Worm (Caenorhabditis elegans): Measurements from ENCODE around the gene gldi-3.
A peak's percentile ranks its signal among the peaks of the same experiment; 100 is the strongest.

The gldi-3 gene

DNA sequence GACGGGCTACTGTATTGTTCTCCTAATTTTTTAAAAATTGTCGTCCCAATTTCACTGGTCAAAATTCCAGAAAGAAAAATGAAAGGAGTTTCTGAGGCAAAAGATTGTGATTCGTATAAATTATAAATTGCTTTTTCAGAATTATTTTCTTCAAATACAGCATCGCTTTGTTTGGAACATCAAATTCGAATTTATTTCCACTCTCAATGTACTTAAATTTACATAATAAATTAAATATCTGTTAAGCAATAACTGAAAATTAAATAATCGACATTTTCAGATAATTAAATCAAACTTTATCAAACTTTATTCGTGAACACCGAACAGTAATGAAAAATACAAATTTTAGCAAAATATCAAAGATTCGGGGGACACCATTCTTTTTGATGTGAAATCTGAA is 5.2 kb downstream of the gldi-3 start:
- TF ChIP-seq blmp-1 (tag; optimal IDR thresholded peaks at IDR 0.05): no peak
- TF ChIP-seq cnd-1 (tag; optimal IDR thresholded peaks at IDR 0.05): no peak
- no peak for TF ChIP-seq pha-4 (tag; optimal IDR thresholded peaks at IDR 0.05)
- TF ChIP-seq ces-1 (GFP tag; optimal IDR thresholded peaks at IDR 0.05): no peak
- no peak for TF ChIP-seq mep-1 (tag; optimal IDR thresholded peaks at IDR 0.05)
- no peak for TF ChIP-seq tbx-8 (GFP tag; optimal IDR thresholded peaks at IDR 0.05)
- no peak for TF ChIP-seq mab-5 (tag; optimal IDR thresholded peaks at IDR 0.05)
- no peak for TF ChIP-seq sptf-1 (tag; optimal IDR thresholded peaks at IDR 0.05)
- TF ChIP-seq nhr-12 (tag; optimal IDR thresholded peaks at IDR 0.05): no peak
- no peak for TF ChIP-seq unc-120 (tag; optimal IDR thresholded peaks at IDR 0.05; ENCODE audit: poor library complexity, severe bottlenecking)
- TF ChIP-seq hlh-1 (tag; optimal IDR thresholded peaks at IDR 0.05): no peak
- no peak for TF ChIP-seq bed-3 (GFP tag; optimal IDR thresholded peaks at IDR 0.05)
- TF ChIP-seq ceh-39 (tag; optimal IDR thresholded peaks at IDR 0.05): no peak
- TF ChIP-seq snpc-4 (tag; optimal IDR thresholded peaks at IDR 0.05): no peak
- no peak for TF ChIP-seq flh-1 (GFP tag; optimal IDR thresholded peaks at IDR 0.05)
- TF ChIP-seq ceh-83 (GFP tag; optimal IDR thresholded peaks at IDR 0.05): no peak
- no peak for TF ChIP-seq ham-2 (GFP tag; optimal IDR thresholded peaks at IDR 0.05)
- no peak for TF ChIP-seq zip-8 (tag; optimal IDR thresholded peaks at IDR 0.05)
- TF ChIP-seq lin-13 (tag; optimal IDR thresholded peaks at IDR 0.05): no peak
- TF ChIP-seq nhr-237 (tag; optimal IDR thresholded peaks at IDR 0.05): no peak

DNA sequence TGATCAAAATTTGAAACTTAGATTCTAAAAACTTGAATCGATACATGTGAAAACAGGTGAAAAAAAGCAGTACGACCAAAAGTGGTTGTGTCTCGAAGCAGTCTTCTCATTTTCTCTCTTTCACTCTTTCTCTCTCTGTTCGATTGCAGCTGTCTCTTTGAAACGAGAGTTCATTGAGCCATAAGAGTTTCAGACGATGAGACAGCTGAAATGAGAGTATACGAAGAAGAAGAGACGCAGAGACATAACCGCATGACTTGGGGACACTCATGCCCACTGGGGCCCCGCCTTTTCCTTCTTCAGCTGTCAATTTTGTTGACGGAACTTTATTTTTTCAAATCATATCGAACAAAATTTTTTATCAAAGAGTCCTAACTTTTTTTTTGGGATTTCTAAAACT is 5.9 kb downstream of the gldi-3 start:
- no peak for TF ChIP-seq nhr-28 (tag; optimal IDR thresholded peaks at IDR 0.05)
- no peak for TF ChIP-seq sem-2 (GFP tag; optimal IDR thresholded peaks at IDR 0.05)
- no peak for TF ChIP-seq nhr-12 (tag; optimal IDR thresholded peaks at IDR 0.05)
- TF ChIP-seq unc-120 (tag; optimal IDR thresholded peaks at IDR 0.05; ENCODE audit: poor library complexity, severe bottlenecking): peak; percentile 79
- no peak for TF ChIP-seq flh-1 (GFP tag; optimal IDR thresholded peaks at IDR 0.05)
- TF ChIP-seq ceh-83 (GFP tag; optimal IDR thresholded peaks at IDR 0.05): no peak
- peak; percentile 19 for TF ChIP-seq lsy-2 (tag; optimal IDR thresholded peaks at IDR 0.05)
- TF ChIP-seq elt-3 (tag; optimal IDR thresholded peaks at IDR 0.05): no peak
- TF ChIP-seq drap-1 (GFP tag; optimal IDR thresholded peaks at IDR 0.05): no peak
- no peak for TF ChIP-seq tbx-8 (GFP tag; optimal IDR thresholded peaks at IDR 0.05)
- TF ChIP-seq unc-39 (tag; optimal IDR thresholded peaks at IDR 0.05): no peak
- no peak for TF ChIP-seq ham-2 (GFP tag; optimal IDR thresholded peaks at IDR 0.05)
- peak; percentile 28 for TF ChIP-seq ceh-39 (tag; optimal IDR thresholded peaks at IDR 0.05)
- TF ChIP-seq nhr-2 (tag; optimal IDR thresholded peaks at IDR 0.05): no peak
- no peak for TF ChIP-seq nhr-76 (tag; optimal IDR thresholded peaks at IDR 0.05)
- peak; percentile 10 for TF ChIP-seq lin-32 (GFP tag; optimal IDR thresholded peaks at IDR 0.05)
- TF ChIP-seq pha-4 (tag; optimal IDR thresholded peaks at IDR 0.05): peak; percentile 58
- no peak for TF ChIP-seq zip-8 (tag; optimal IDR thresholded peaks at IDR 0.05)
- no peak for TF ChIP-seq blmp-1 (tag; optimal IDR thresholded peaks at IDR 0.05)
- TF ChIP-seq hlh-1 (tag; optimal IDR thresholded peaks at IDR 0.05): peak; percentile 80
- no peak for TF ChIP-seq elt-1 (tag; optimal IDR thresholded peaks at IDR 0.05; ENCODE audit: borderline replicate concordance, insufficient read depth)
- TF ChIP-seq unc-62 (GFP tag; optimal IDR thresholded peaks at IDR 0.05): peak; percentile 63
- no peak for TF ChIP-seq sptf-1 (tag; optimal IDR thresholded peaks at IDR 0.05)
- no peak for TF ChIP-seq bed-3 (GFP tag; optimal IDR thresholded peaks at IDR 0.05)
- TF ChIP-seq lin-13 (tag; optimal IDR thresholded peaks at IDR 0.05): no peak
- TF ChIP-seq ces-1 (GFP tag; optimal IDR thresholded peaks at IDR 0.05): peak; percentile 86
- TF ChIP-seq cnd-1 (tag; optimal IDR thresholded peaks at IDR 0.05): peak; percentile 65
- no peak for TF ChIP-seq snpc-4 (tag; optimal IDR thresholded peaks at IDR 0.05)
- no peak for TF ChIP-seq ceh-43 (GFP tag; optimal IDR thresholded peaks at IDR 0.05)
- TF ChIP-seq mls-2 (tag; optimal IDR thresholded peaks at IDR 0.05): peak; percentile 20
- no peak for TF ChIP-seq ztf-11 (tag; optimal IDR thresholded peaks at IDR 0.05)
- TF ChIP-seq mab-5 (tag; optimal IDR thresholded peaks at IDR 0.05): no peak
- no peak for TF ChIP-seq nhr-237 (tag; optimal IDR thresholded peaks at IDR 0.05)
- peak; percentile 32 for TF ChIP-seq mep-1 (tag; optimal IDR thresholded peaks at IDR 0.05)
- TF ChIP-seq M03D4.4 (tag; optimal IDR thresholded peaks at IDR 0.05): no peak

DNA sequence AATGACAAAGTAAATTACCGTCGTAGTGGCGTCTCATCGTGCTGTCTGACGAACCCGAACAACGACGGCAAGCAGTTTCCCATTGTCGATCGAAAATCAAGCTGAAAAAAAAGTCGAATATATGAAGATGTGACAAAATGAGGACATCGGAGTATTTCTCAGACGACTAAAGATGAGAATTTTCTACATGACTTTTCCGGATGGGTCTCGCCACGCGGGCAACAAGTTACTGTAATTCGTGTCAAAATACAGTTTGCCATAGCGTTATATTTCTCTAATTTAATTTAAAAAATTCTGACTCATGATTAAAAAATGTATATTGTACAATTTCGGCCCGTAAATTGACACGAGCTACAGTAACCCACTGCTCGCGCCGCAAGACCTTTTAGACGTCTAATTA is 7.0 kb downstream of the gldi-3 start, which contains the start of gene C01G6.4:
TSS of gene C01G6.4 (minus strand) at position 101 of the 400 bp plus-strand sequence.
- TF ChIP-seq ceh-43 (GFP tag; optimal IDR thresholded peaks at IDR 0.05) (no peak), ham-2 (GFP tag; optimal IDR thresholded peaks at IDR 0.05) (no peak)

DNA sequence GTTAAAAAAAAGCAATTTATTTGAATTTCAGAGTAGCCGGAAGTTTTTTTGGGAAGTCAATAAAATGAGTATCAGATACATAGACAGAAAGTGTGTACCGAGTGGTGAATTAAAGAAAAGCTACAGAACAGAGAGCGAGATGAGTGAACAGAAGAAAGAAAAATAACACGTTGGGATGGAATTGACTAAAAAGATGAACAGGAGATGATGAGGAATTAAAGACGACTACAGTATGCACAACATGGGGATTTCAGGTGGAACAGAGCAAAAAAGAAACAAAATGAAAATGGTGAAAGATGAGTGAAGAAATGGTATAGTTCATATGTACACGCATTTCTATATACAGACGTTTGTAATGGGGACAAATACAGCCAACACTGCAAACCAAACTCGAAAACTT is 8.6 kb downstream of the gldi-3 start:
- TF ChIP-seq nhr-2 (tag; optimal IDR thresholded peaks at IDR 0.05) (no peak), cnd-1 (tag; optimal IDR thresholded peaks at IDR 0.05) (no peak), blmp-1 (tag; optimal IDR thresholded peaks at IDR 0.05) (no peak), bed-3 (GFP tag; optimal IDR thresholded peaks at IDR 0.05) (no peak), tbx-8 (GFP tag; optimal IDR thresholded peaks at IDR 0.05) (no peak), mep-1 (tag; optimal IDR thresholded peaks at IDR 0.05) (no peak), mls-2 (tag; optimal IDR thresholded peaks at IDR 0.05) (no peak), sem-2 (GFP tag; optimal IDR thresholded peaks at IDR 0.05) (no peak), zip-8 (tag; optimal IDR thresholded peaks at IDR 0.05) (no peak), lin-32 (GFP tag; optimal IDR thresholded peaks at IDR 0.05) (no peak), unc-39 (tag; optimal IDR thresholded peaks at IDR 0.05) (no peak), elt-3 (tag; optimal IDR thresholded peaks at IDR 0.05) (no peak), unc-62 (GFP tag; optimal IDR thresholded peaks at IDR 0.05) (no peak), ceh-43 (GFP tag; optimal IDR thresholded peaks at IDR 0.05) (no peak), elt-1 (tag; optimal IDR thresholded peaks at IDR 0.05; ENCODE audit: borderline replicate concordance, insufficient read depth) (no peak), nhr-76 (tag; optimal IDR thresholded peaks at IDR 0.05) (no peak), ham-2 (GFP tag; optimal IDR thresholded peaks at IDR 0.05) (no peak), ztf-11 (tag; optimal IDR thresholded peaks at IDR 0.05) (no peak), nhr-28 (tag; optimal IDR thresholded peaks at IDR 0.05) (no peak)

Data from whole organism, mixed stage, embryonic.